Worm (Caenorhabditis elegans) whole organism, young adult: ENCODE measurements around the gene gcy-34.

Source experiments
- D2030.7 ChIP-seq: fragments of 200-800 bp; sonication (Bioruptor generic); IDR thresholded peaks from 2 replicates; pipeline ENCODE4 v1.3.6; 2022; ENCODE audit warnings: missing genetic modification reagents, missing genetic modification characterization, missing compliant biosample characterization
- F23B12.7 ChIP-seq: sonication (generic microtip); optimal IDR thresholded peaks from 2 replicates; lab custom pipeline; 2017; ENCODE audit warnings: missing genetic modification characterization, mild to moderate bottlenecking, missing compliant biosample characterization, antibody characterized with exemption, moderate library complexity; ENCODE audit not compliant: insufficient read depth
- F49E8.2 ChIP-seq: sonication (generic microtip); optimal IDR thresholded peaks from 3 replicates; lab custom pipeline; 2017; ENCODE audit warnings: missing genetic modification characterization, mild to moderate bottlenecking, missing compliant biosample characterization, antibody characterized with exemption, moderate library complexity; ENCODE audit not compliant: insufficient read depth
- K11D2.4 ChIP-seq: fragments of 200-800 bp; sonication (Bioruptor generic); IDR thresholded peaks from 2 replicates; pipeline ENCODE4 v1.3.6; 2022; ENCODE audit warnings: missing genetic modification reagents, missing genetic modification characterization, missing compliant biosample characterization
- K12H6.12 ChIP-seq: fragments of 200-800 bp; sonication (Bioruptor generic); optimal IDR thresholded peaks from 2 replicates; lab custom pipeline; 2018; ENCODE audit warnings: mild to moderate bottlenecking, missing genetic modification characterization, missing compliant biosample characterization
- Y53G8AR.9 ChIP-seq: fragments of 200-800 bp; sonication (Bioruptor generic); conservative IDR thresholded peaks from 2 replicates; pipeline ENCODE4 v1.3.6; 2022; ENCODE audit warnings: missing genetic modification reagents, missing genetic modification characterization, missing compliant biosample characterization
- Y95B8A.8 ChIP-seq: fragments of 200-800 bp; sonication (Bioruptor generic); IDR thresholded peaks from 2 replicates; pipeline ENCODE4 v1.3.6; 2022; ENCODE audit warnings: missing genetic modification reagents, missing genetic modification characterization, missing compliant biosample characterization
- aptf-3 ChIP-seq: fragments of 200-800 bp; sonication (Bioruptor generic); IDR thresholded peaks from 2 replicates; pipeline ENCODE4 v1.3.6; 2022; ENCODE audit warnings: missing genetic modification characterization, missing compliant biosample characterization
- atf-7 ChIP-seq: sonication (generic microtip); optimal IDR thresholded peaks from 2 replicates; lab custom pipeline; 2017; ENCODE audit warnings: mild to moderate bottlenecking, missing genetic modification characterization, missing compliant biosample characterization
- ccch-3 ChIP-seq: fragments of 200-800 bp; sonication (Bioruptor generic); optimal IDR thresholded peaks from 2 replicates; lab custom pipeline; 2018; ENCODE audit warnings: mild to moderate bottlenecking, missing genetic modification characterization, missing compliant biosample characterization
- ceh-27 ChIP-seq: fragments of 200-800 bp; sonication (Bioruptor generic); optimal IDR thresholded peaks from 2 replicates; lab custom pipeline; 2018; ENCODE audit warnings: mild to moderate bottlenecking, missing genetic modification characterization, moderate library complexity, missing compliant biosample characterization
- ceh-40 ChIP-seq: fragments of 200-800 bp; sonication (Bioruptor generic); IDR thresholded peaks from 2 replicates; pipeline ENCODE4 v1.3.6; 2022; ENCODE audit warnings: missing genetic modification characterization, missing compliant biosample characterization
- ceh-58 ChIP-seq: fragments of 200-800 bp; sonication (Bioruptor generic); IDR thresholded peaks from 2 replicates; pipeline ENCODE4 v1.3.6; 2022; ENCODE audit warnings: missing genetic modification characterization, missing compliant biosample characterization
- ceh-79 ChIP-seq: sonication (generic microtip); optimal IDR thresholded peaks from 2 replicates; lab custom pipeline; 2017; ENCODE audit warnings: mild to moderate bottlenecking, missing genetic modification characterization, missing compliant biosample characterization
- ceh-91 ChIP-seq: fragments of 200-800 bp; sonication (Bioruptor generic); IDR thresholded peaks from 2 replicates; pipeline ENCODE4 v1.3.6; 2022; ENCODE audit warnings: missing genetic modification reagents, missing genetic modification characterization, missing compliant biosample characterization
- chd-7 ChIP-seq: sonication (generic microtip); optimal IDR thresholded peaks from 2 replicates; lab custom pipeline; 2016; ENCODE audit warnings: mild to moderate bottlenecking, missing genetic modification characterization, moderate library complexity, missing compliant biosample characterization
- dox-1 ChIP-seq: fragments of 200-800 bp; sonication (Bioruptor generic); IDR thresholded peaks from 2 replicates; pipeline ENCODE4 v1.3.6; 2022; ENCODE audit warnings: missing genetic modification reagents, missing genetic modification characterization, missing compliant biosample characterization
- dpl-1 ChIP-seq: fragments of 150-350 bp; optimal IDR thresholded peaks from 2 replicates; lab custom pipeline; 2014; ENCODE audit warnings: missing biosample characterization, missing genetic modification reagents, missing genetic modification characterization
- egrh-3 ChIP-seq: fragments of 200-800 bp; sonication (Bioruptor generic); IDR thresholded peaks from 2 replicates; pipeline ENCODE4 v1.3.6; 2022; ENCODE audit warnings: missing genetic modification reagents, missing genetic modification characterization, missing compliant biosample characterization
- lsl-1 ChIP-seq: fragments of 200-800 bp; sonication (Bioruptor generic); optimal IDR thresholded peaks from 2 replicates; lab custom pipeline; 2018; ENCODE audit warnings: mild to moderate bottlenecking, missing genetic modification characterization, moderate library complexity, missing compliant biosample characterization
- lsy-27 ChIP-seq: sonication (generic microtip); optimal IDR thresholded peaks from 2 replicates; lab custom pipeline; 2017; ENCODE audit warnings: missing genetic modification characterization, mild to moderate bottlenecking, missing compliant biosample characterization, antibody characterized with exemption, missing genotype, borderline replicate concordance; ENCODE audit not compliant: insufficient read depth
- mel-28 ChIP-seq: sonication (generic microtip); optimal IDR thresholded peaks from 2 replicates; lab custom pipeline; 2016; ENCODE audit warnings: borderline replicate concordance, mild to moderate bottlenecking, missing genetic modification characterization, missing compliant biosample characterization
- nfyb-1 ChIP-seq: fragments of 200-800 bp; sonication (Bioruptor generic); IDR thresholded peaks from 2 replicates; pipeline ENCODE4 v1.3.6; 2022; ENCODE audit warnings: missing genetic modification reagents, missing genetic modification characterization, missing compliant biosample characterization
- nhr-27 ChIP-seq: fragments of 200-800 bp; sonication (Bioruptor generic); optimal IDR thresholded peaks from 2 replicates; lab custom pipeline; 2018; ENCODE audit warnings: mild to moderate bottlenecking, missing genetic modification characterization, moderate library complexity, missing compliant biosample characterization
- pbrm-1 ChIP-seq: fragments of 200-800 bp; sonication (Bioruptor generic); IDR thresholded peaks from 2 replicates; pipeline ENCODE4 v1.3.6; 2022; ENCODE audit warnings: missing genetic modification reagents, missing genetic modification characterization, missing compliant biosample characterization
- rcor-1 ChIP-seq: fragments of 200-800 bp; sonication (Bioruptor generic); IDR thresholded peaks from 2 replicates; pipeline ENCODE4 v1.3.6; 2022; ENCODE audit warnings: missing genetic modification reagents, missing genetic modification characterization, missing compliant biosample characterization
- repo-1 ChIP-seq: sonication (generic microtip); optimal IDR thresholded peaks from 2 replicates; lab custom pipeline; 2017; ENCODE audit warnings: mild to moderate bottlenecking, missing genetic modification characterization, missing compliant biosample characterization
- snpc-1.3 ChIP-seq: sonication (generic microtip); optimal IDR thresholded peaks from 2 replicates; lab custom pipeline; 2017; ENCODE audit warnings: missing genetic modification characterization, mild to moderate bottlenecking, missing compliant biosample characterization, antibody characterized with exemption, moderate library complexity, missing genotype, missing genetic modification reagents; ENCODE audit not compliant: insufficient read depth
- somi-1 ChIP-seq: fragments of 200-800 bp; sonication (Bioruptor generic); optimal IDR thresholded peaks from 2 replicates; lab custom pipeline; 2018; ENCODE audit warnings: mild to moderate bottlenecking, missing genetic modification characterization, missing compliant biosample characterization
- tbp1 ChIP-seq: fragments of 200-800 bp; sonication (Bioruptor generic); optimal IDR thresholded peaks from 2 replicates; lab custom pipeline; 2018; ENCODE audit warnings: mild to moderate bottlenecking, missing genetic modification characterization, missing compliant biosample characterization
- tbx-9 ChIP-seq: sonication (generic microtip); optimal IDR thresholded peaks from 2 replicates; lab custom pipeline; 2016; ENCODE audit warnings: borderline replicate concordance, missing genetic modification characterization, inconsistent platforms, missing compliant biosample characterization
- tlf-1 ChIP-seq: fragments of 200-800 bp; sonication (Bioruptor generic); optimal IDR thresholded peaks from 2 replicates; lab custom pipeline; 2018; ENCODE audit warnings: mild to moderate bottlenecking, missing genetic modification characterization, missing compliant biosample characterization
- unc-62 ChIP-seq: fragments of 150-350 bp; optimal IDR thresholded peaks from 2 replicates; lab custom pipeline; 2014; ENCODE audit warnings: missing biosample characterization, missing genetic modification reagents, missing genetic modification characterization
- zfh-2 ChIP-seq: fragments of 200-800 bp; sonication (Bioruptor generic); conservative IDR thresholded peaks from 2 replicates; pipeline ENCODE4 v1.3.6; 2022; ENCODE audit warnings: missing genetic modification reagents, missing genetic modification characterization, missing compliant biosample characterization
- ztf-22 ChIP-seq: fragments of 200-800 bp; sonication (Bioruptor generic); optimal IDR thresholded peaks from 2 replicates; lab custom pipeline; 2018; ENCODE audit warnings: mild to moderate bottlenecking, missing genetic modification characterization, moderate library complexity, missing compliant biosample characterization
- ztf-26 ChIP-seq: sonication (generic microtip); optimal IDR thresholded peaks from 2 replicates; lab custom pipeline; 2017; ENCODE audit warnings: missing genetic modification characterization, missing compliant biosample characterization

gcy-34 gene

DNA sequence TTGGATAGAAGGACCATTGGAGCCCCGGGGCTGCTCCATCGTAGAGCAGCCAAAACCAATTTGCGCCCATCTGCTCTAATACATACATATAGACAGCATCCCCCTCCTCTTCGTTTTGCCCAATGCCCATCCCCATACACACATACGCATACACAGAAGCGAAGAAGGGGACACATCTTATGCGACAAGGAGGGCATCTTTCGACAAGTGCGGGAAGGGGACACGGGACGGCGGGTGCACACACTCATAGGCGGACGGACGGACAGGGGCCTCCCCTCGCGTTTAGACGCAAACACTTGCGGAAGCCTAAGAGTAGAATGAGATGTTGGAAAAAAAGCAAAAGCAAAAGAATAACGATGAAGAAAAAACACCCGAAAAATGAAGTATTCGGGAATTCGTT lies 10.7 kb upstream of the gcy-34 start:
- TF ChIP-seq somi-1 (GFP tag; lab: Kevin White, UChicago) = peak; percentile 59
- TF ChIP-seq tbx-9 (tag; lab: Kevin White, UChicago) = no peak
- TF ChIP-seq aptf-3 (GFP tag; lab: Robert Waterston, UW) = no peak
- TF ChIP-seq tbp1 = no peak
- TF ChIP-seq F49E8.2 (tag; lab: Kevin White, UChicago) = no peak
- peak; percentile 67 for TF ChIP-seq zfh-2
- peak; percentile 80 for TF ChIP-seq ceh-27 (GFP tag; lab: Kevin White, UChicago)
- TF ChIP-seq ceh-79 (tag; lab: Kevin White, UChicago) = peak; percentile 8
- TF ChIP-seq D2030.7 (GFP tag; lab: Robert Waterston, UW) = no peak
- 0 out of 2 replicates have a peak, but pooled peaks have one; percentile 16 for TF ChIP-seq rcor-1
- no peak for TF ChIP-seq lsl-1 (GFP tag; lab: Kevin White, UChicago)
- no peak for TF ChIP-seq lsy-27 (tag; lab: Kevin White, UChicago)
- TF ChIP-seq ztf-22 (GFP tag; lab: Kevin White, UChicago) = no peak
- TF ChIP-seq ceh-91 (GFP tag; lab: Robert Waterston, UW) = no peak
- no peak for TF ChIP-seq unc-62 (GFP tag; lab: Kevin White, UChicago)
- TF ChIP-seq nhr-27 (tag; lab: Kevin White, UChicago) = no peak
- no peak for TF ChIP-seq ceh-40
- TF ChIP-seq, all 124 proteins: peak for 5

DNA sequence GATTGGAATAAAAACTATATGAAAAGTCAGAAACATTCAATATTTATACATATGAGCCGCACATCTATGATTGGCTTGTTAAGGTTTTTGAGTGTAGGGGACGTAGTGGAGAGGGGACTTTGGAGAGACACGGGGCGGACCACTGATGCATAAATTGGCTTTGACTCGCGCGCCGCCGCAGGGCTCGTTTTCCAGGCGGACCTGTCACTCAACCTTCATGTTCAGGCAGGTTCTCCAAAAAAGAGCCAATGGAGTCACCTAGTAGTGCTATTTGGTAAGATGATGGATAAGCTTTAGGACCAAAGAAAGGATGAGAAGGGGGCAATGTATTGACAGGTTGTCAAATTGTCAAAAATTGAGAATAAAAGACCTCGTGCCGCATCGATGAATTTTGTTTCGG lies 9.3 kb upstream of the gcy-34 start:
- no peak for TF ChIP-seq mel-28 (tag; lab: Kevin White, UChicago)
- no peak for TF ChIP-seq atf-7 (tag; lab: Kevin White, UChicago)
- TF ChIP-seq somi-1 (GFP tag; lab: Kevin White, UChicago) = no peak
- 0 out of 2 replicates have a peak, but pooled peaks have one; percentile 29 for TF ChIP-seq pbrm-1 (GFP tag; lab: Robert Waterston, UW)
- TF ChIP-seq ceh-58 (GFP tag; lab: Robert Waterston, UW) = no peak

DNA sequence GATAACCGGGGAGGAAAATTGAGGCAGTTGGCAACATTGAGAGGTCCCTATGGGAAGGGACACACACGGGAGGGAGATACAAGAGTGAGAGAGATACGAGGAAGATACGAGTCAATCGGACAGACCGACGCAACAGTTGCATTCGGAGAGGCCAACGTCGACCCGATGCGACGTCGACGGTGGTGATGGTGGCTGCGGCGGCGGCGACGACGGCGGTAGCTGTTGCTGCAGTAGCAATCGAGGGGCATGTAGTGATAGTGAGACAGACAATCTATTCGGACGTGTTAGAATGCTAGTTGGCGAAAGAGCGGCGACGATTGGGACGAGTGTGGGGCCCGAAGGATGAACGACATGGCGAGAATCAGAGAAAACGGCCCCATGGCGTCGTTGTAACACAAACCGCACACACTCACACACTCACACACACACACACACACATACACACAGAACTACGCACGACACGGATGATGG lies 7.7 kb upstream of the gcy-34 start:
- no peak for TF ChIP-seq D2030.7 (GFP tag; lab: Robert Waterston, UW)
- no peak for TF ChIP-seq Y95B8A.8 (GFP tag; lab: Robert Waterston, UW)
- no peak for TF ChIP-seq tlf-1
- TF ChIP-seq F49E8.2 (tag; lab: Kevin White, UChicago) = no peak
- 0 out of 2 replicates have a peak, but pooled peaks have one; percentile 13 for TF ChIP-seq K11D2.4 (GFP tag; lab: Robert Waterston, UW)
- no peak for TF ChIP-seq F23B12.7 (tag; lab: Kevin White, UChicago)
- TF ChIP-seq somi-1 (GFP tag; lab: Kevin White, UChicago) = peak; percentile 53
- no peak for TF ChIP-seq repo-1 (tag; lab: Kevin White, UChicago)
- TF ChIP-seq nfyb-1 (GFP tag; lab: Robert Waterston, UW) = 0 out of 2 replicates have a peak, but pooled peaks have one; percentile 27
- no peak for TF ChIP-seq Y53G8AR.9 (GFP tag; lab: Robert Waterston, UW)
- TF ChIP-seq dox-1 (GFP tag; lab: Robert Waterston, UW) = peak; percentile 55
- peak; percentile 26 for TF ChIP-seq K12H6.12 (tag; lab: Kevin White, UChicago)
- no peak for TF ChIP-seq ceh-27 (GFP tag; lab: Kevin White, UChicago)
- peak; percentile 3 for TF ChIP-seq chd-7 (tag; lab: Kevin White, UChicago)
- peak; percentile 8 for TF ChIP-seq ztf-26 (tag; lab: Kevin White, UChicago)
- TF ChIP-seq egrh-3 (GFP tag; lab: Robert Waterston, UW) = peak; percentile 16; the same call in 1 of the 2 replicates
- TF ChIP-seq ccch-3 = no peak
- no peak for TF ChIP-seq snpc-1.3 (tag; lab: Kevin White, UChicago)
- no peak for TF ChIP-seq dpl-1 (GFP tag; lab: Kevin White, UChicago)
- peak; percentile 91 for TF ChIP-seq zfh-2
